Worm (Caenorhabditis elegans) whole organism, L3 larva: Measurements from ENCODE around the gene txt-1.

ENCODE experiments used
- ceh-82 ChIP-seq: fragments of 150-350 bp; optimal IDR thresholded peaks from 2 replicates; lab custom pipeline; 2014; ENCODE audit warnings: missing biosample characterization, missing genetic modification characterization
- jun-1 ChIP-seq: fragments of 150-350 bp; optimal IDR thresholded peaks from 2 replicates; lab custom pipeline; 2014; ENCODE audit warnings: missing biosample characterization, missing genetic modification reagents, missing genetic modification characterization
- pqm-1 ChIP-seq: fragments of 150-350 bp; optimal IDR thresholded peaks from 2 replicates; lab custom pipeline; 2017; ENCODE audit warnings: missing biosample characterization, missing genetic modification characterization, inconsistent platforms

ce11 chrII:69354-69753 is 36.6 kb upstream of the txt-1 start, which contains the start of gene egl-26:
- TF ChIP-seq pqm-1 (tag; lab: Kevin White, UChicago) (no peak), ceh-82 (tag; lab: Kevin White, UChicago) (no peak), jun-1 (no peak)
